Worm (Caenorhabditis elegans) whole organism, L4/young adult: ENCODE data around the gene K09H11.9.

Source experiments
- W03F9.2 ChIP-seq: fragments of 150-350 bp; optimal IDR thresholded peaks from 2 replicates; lab custom pipeline; 2014; ENCODE audit warnings: missing biosample characterization, missing genetic modification characterization
- dao-5 ChIP-seq: sonication (generic microtip); optimal IDR thresholded peaks from 2 replicates; lab custom pipeline; 2016; ENCODE audit warnings: missing genotype, missing genetic modification characterization, moderate library complexity, missing compliant biosample characterization
- him-1 ChIP-seq: sonication (generic microtip); optimal IDR thresholded peaks from 2 replicates; lab custom pipeline; 2016; ENCODE audit warnings: missing genotype, missing genetic modification reagents, missing genetic modification characterization, missing compliant biosample characterization

Gene K09H11.9

DNA sequence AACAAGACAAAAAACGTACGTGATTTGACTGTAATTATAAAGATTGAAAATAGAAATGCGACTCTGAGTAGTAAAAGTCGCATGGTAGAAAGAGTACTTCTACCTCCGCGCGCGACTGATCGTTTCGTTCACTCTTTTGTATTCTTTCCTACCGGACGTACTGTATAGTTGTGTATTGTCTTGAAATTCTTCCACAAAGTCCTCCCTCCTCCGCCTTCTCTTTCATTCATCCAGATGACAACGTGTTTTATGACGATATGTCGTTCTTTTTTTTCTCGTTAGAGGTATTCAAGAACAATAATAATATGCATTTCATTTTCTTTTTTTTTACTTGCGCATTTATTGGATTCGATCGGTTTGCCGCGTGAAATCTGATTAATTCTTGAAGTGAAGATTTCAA is 10.1 kb upstream of the K09H11.9 start, which contains the start of gene K09H11.4:
Gene K09H11.4 (minus strand): TSS at position 101 of the 400 bp plus-strand sequence.
- TF ChIP-seq dao-5 = no peak
- TF ChIP-seq him-1 = no peak
- TF ChIP-seq W03F9.2 (tag; lab: Kevin White, UChicago) = no peak

DNA sequence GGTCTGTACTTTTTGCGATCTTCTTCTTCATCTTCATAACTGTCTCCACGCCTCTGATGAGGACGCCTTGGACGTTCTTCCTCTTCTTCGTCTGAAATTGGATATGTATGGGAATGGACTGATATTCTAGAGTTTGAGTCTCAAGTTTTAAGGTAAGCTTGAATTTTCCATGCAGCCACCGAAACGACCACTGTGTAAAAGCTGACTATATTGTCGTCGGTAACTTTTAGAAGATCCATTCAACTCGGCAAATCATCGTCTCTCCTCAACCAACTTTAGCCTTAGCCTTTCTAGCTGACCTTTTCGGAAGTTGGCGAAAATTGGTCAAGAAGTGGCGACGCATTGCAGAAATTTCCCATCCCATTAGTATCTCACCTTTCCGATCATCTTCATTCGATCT is 8.0 kb upstream of the K09H11.9 start:
- TF ChIP-seq dao-5 = no peak
- no peak for TF ChIP-seq him-1
- no peak for TF ChIP-seq W03F9.2 (tag; lab: Kevin White, UChicago)

DNA sequence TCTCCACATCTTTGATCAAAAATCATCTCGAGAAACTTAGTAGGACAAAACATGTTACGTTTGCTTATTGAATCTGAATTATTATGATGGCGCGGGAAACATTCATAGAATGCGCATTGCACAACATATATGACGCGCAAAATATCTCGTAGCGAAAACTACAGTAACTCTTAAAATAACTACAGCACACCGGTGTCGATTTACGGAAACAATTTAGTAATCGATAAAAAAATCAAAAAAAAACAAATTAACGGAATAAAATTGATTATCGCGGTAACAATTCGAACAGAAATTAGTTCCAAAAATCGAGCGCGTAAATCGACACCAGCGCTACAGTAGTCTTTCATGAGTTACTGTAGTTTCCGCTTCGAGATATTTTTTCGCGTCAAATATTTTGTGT is 5.7 kb upstream of the K09H11.9 start:
- TF ChIP-seq him-1 = no peak
- no peak for TF ChIP-seq dao-5
- TF ChIP-seq W03F9.2 (tag; lab: Kevin White, UChicago) = no peak

DNA sequence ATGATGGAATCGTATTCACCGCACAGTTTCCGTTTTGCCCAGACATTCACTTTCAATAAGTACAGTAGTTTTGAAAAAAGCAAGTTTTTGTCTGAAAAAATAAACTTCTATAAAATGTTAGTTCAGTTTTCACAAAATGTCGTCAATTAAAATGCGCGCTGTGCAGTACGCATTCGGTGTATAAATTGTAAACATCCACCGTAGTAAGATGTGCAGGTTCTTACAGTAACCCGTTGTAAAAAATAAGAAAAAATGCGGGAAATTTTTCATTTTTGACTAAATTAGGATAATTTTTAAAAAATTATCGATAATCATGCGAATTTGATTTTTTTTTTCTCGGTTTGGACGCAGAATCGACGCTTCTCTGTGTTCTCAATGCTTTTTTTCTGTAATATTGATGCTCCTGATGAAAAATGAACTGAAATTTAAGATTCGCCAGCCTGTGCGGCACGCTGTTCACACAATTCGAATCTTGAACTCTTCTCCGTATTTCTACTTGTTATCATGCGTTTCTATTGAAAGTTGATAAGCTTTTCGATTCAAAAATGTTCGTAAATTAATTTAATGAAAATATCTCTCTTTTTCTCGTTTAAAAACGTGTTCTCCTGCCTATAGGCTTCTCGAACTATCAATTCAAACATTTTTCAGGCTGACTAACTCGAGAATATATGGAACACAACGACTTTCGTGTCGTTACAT is 978 bp upstream of the K09H11.9 start, which contains the start of gene rga-3:
Gene rga-3 (plus strand): TSS at position 649 of the 699 bp plus-strand sequence.
- TF ChIP-seq W03F9.2 (tag; lab: Kevin White, UChicago) (peak; percentile 66), him-1 (no peak), dao-5 (no peak)

DNA sequence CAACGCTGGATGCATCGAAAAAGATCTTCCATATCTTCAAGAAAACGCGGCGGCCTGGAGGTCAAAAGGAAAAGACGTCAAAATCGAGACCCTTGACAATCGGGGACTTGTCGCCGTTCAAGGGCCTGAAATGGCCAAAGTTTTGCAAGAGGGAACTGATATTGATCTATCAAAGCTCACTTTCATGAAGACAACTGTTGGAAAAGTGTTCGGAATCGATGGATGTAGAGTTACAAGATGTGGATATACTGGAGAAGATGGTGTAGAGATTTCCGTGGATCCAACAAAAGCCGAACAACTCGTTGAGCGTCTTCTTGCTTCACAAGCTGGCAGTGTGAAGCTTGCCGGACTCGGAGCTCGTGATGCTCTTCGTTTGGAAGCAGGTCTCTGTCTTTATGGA is 2.9 kb downstream of the K09H11.9 start:
- TF ChIP-seq him-1 (no peak), dao-5 (no peak), W03F9.2 (tag; lab: Kevin White, UChicago) (no peak)

DNA sequence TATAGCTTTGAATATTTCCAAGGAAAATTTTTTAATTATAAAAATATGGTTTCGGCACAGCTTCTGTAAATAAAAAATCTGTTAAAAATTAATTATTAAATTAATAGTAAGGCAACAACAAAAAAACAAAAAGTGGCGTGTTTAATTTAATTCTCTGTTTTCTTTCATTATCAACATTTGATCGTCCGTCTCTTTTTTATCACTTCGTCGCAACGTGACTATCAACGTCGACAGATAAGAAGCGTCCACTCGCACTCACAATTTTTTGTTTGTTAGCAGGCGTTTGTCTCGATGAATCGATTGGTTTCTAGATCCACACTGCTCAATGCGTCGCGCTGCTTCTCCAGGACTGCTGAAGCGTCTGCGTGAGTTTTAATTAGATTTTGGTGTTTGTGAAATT is 3.8 kb downstream of the K09H11.9 start, which contains the start of gene gcst-1:
Gene gcst-1 (plus strand): TSS at position 277 of the 400 bp plus-strand sequence.
- TF ChIP-seq dao-5 (no peak), him-1 (no peak), W03F9.2 (tag; lab: Kevin White, UChicago) (no peak)

DNA sequence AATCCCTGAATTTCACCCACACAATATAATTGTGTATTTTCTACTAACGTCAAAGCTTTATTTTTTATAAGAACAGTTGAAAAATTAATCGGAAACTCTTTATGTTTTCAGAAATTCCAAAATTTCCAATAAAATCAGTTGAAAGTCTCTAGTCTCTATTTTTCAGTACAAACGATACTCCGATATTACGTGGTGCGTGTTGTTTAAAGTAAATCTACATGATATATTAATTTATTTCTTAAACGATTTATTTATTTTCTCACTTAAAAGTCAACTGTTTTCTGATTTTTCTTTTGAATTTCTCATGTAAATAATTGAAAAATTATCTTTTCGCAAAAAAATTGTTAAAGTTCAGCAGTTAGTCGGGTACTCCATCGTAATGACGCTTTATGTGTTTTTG is 4.2 kb downstream of the K09H11.9 start:
- TF ChIP-seq him-1 = no peak
- no peak for TF ChIP-seq W03F9.2 (tag; lab: Kevin White, UChicago)
- no peak for TF ChIP-seq dao-5

DNA sequence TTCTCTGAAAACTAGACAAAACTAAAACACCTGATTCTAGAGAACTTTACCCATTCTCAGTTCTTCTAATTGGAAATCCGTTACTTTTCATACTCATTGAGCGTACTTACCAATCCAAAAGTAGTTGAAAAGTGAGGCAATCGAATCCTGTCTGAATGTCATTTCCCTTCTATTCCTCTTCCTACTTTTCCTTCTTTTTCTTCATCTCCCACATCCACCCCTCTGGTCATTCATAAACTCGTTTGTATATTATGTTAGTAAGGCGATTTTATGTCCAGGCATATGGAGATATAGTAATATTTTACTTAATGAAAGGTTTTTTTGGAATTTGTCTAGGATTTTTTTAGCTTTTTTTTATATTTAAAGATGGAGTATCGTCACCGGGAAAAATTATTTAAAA is 8.1 kb downstream of the K09H11.9 start:
- TF ChIP-seq dao-5 (no peak), him-1 (no peak), W03F9.2 (tag; lab: Kevin White, UChicago) (no peak)

DNA sequence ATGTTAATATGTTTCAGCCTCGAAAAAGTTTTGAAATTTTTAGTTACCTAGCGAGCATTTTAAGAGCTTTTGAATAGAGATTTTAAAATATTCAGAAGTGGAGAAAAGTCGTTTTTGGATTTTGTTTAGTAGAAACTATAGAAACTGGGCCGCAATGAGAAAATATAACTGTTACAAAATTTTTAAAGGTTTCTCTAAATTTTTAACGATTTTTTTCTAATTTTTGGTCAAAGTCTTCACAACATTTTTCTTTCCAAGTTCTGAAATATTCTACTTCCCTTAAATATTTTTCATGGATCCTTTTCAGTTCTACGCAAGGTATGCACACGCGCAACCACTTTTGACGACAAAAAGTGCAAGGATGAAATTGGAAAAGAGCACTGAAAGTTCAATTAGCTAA is 10.9 kb downstream of the K09H11.9 start, which contains the start of gene peli-1:
Gene peli-1 (plus strand): TSS at position 301 of the 400 bp plus-strand sequence.
- TF ChIP-seq dao-5 (no peak), W03F9.2 (tag; lab: Kevin White, UChicago) (no peak), him-1 (no peak)

DNA sequence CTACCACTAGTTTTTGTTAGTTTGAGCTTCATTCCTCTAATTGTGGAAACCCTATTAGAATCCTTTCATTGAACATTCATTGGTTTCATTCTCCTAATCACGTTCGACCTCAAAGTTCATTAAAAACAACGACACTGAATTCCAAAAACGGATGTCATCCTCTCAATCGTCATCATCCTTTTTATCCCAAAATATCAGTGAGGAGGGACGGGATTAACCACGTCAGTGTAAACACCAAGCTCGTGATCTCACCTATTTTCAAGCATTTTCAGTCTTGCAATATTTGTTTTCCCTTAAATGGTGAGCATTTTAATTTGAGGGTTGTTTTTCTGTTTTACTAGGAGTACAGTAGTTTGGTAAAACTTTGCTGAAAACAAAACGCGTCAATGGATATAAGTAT is 11.9 kb downstream of the K09H11.9 start:
- TF ChIP-seq him-1 (no peak), dao-5 (no peak), W03F9.2 (tag; lab: Kevin White, UChicago) (no peak)

DNA sequence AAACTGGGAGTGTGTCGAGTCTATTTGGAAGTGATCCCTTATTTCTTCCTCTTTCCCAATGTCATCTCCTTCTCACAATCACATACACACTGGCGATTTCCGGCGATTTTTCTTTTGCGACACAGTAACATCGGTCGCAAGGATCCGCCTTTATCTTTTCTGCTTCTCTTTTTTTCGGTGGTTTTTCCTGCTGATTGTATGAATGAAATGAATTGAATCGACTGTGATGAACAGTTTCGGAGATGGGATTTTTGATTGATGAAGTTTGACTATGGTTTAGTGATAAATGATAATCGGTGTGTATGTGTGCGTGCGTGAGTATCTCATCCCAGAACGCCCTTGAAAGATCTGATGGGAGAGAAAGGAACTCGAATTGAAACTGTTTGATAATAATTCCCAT is 15.3 kb downstream of the K09H11.9 start:
- TF ChIP-seq W03F9.2 (tag; lab: Kevin White, UChicago) = no peak
- no peak for TF ChIP-seq him-1
- no peak for TF ChIP-seq dao-5

DNA sequence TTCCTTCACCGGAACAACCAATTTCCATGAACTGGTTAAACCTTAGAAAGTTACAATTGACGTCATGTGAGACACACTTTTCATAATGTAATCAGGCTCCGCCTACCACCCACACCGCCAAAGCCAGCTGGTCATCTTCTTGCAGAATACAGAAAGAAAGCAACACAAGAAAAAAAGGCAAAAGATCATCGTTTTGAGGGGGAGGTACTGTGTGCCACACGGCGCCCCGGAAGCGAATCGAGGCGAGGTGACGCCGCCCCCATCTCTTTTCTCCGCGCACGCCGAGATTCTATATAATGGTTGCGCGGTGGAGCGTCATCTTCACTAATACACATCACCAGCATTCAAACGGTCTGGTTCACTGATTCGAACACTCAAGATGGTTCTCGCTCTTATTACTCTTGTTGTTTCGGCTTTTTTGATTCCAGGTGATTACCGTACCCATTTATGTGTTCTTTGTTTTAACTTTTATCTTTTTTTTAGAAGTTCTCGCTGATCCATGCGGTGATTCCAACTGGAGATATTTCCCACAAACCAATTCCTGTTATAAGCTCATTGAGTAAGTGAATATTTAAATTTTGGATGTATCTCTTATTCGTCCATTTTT is 16.5 kb downstream of the K09H11.9 start, which contains the start of gene clec-1:
Gene clec-1 (plus strand): TSS at position 320 of the 607 bp plus-strand sequence.
- TF ChIP-seq him-1 (no peak), W03F9.2 (tag; lab: Kevin White, UChicago) (no peak), dao-5 (no peak)

DNA sequence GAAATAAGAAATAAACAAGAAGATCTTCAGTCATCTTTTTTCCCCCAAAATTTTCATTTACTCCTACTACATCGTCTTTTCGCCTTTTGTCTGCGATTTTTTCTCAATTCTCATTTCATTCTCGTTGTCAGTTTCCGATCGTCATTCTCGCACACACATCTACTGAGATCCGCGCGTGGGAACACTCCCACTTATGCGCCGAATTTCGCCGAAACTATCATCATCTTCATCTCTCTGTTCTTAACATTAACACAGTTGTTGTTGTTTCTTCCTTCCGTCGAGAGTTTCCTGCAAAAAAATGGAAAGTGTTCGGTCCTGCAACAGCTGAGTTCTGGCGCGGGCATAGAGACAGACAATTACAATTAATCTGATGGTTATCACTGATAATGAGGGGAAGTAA is 18.8 kb downstream of the K09H11.9 start:
- no peak for TF ChIP-seq dao-5

DNA sequence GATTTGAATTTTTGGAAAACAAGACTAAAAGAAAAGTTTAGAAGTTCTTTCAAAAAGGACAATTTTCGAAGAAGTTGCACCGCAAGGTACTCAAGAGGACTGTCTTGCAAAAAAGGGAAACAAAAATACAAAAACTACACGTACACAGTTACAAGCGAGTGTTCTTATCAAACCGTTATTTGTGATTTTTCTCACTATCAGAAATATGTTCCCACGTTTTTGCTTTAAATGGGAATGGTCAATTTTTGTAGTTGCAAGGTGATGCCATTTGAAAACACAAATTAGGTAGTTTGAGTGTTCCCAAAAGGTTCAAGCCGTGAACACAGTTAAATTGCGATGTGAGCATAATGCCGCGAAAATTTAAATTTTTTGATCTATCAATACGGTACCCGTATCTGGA is 20.2 kb downstream of the K09H11.9 start:
- TF ChIP-seq W03F9.2 (tag; lab: Kevin White, UChicago) = no peak
- no peak for TF ChIP-seq dao-5
- no peak for TF ChIP-seq him-1

DNA sequence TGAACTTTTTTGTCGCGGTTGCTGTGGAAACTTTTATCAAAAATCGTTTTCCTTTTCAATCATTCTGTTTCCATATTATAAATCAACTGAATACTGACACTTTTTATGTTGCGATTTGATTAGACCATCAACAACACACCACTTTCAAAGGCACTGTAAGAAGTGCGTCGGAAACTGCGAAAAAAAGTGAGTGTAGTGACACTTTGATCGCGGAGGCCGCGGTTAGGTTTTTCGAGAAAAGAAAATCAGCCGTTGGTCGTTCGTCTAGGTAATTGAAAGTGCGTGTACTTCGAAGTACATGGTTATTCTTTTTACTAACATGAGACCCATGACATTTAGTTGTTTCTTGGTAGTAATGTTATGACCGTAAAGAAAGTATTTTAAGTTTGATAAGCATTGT is 20.8 kb downstream of the K09H11.9 start:
- TF ChIP-seq him-1 (no peak), dao-5 (no peak), W03F9.2 (tag; lab: Kevin White, UChicago) (no peak)
